Worm (Caenorhabditis elegans) whole organism, L2 larva: Measurements from ENCODE around the gene hda-1.

Experiments used
- C34F6.9 ChIP-seq: fragments of 150-350 bp; optimal IDR thresholded peaks from 2 replicates; lab custom pipeline; 2014; ENCODE audit warnings: missing biosample characterization, missing genetic modification characterization
- Y55F3AM.14 ChIP-seq: fragments of 200-800 bp; sonication (Bioruptor generic); optimal IDR thresholded peaks from 2 replicates; lab custom pipeline; 2018; ENCODE audit warnings: mild to moderate bottlenecking, missing genetic modification characterization, missing compliant biosample characterization
- ZK546.5 ChIP-seq: sonication (generic microtip); optimal IDR thresholded peaks from 2 replicates; lab custom pipeline; 2017; ENCODE audit warnings: missing biosample characterization, missing genetic modification characterization
- alr-1 ChIP-seq: fragments of 150-350 bp; optimal IDR thresholded peaks from 2 replicates; lab custom pipeline; 2014; ENCODE audit warnings: missing biosample characterization, missing genetic modification characterization
- ama-1 ChIP-seq: fragments of 150-350 bp; optimal IDR thresholded peaks from 2 replicates; lab custom pipeline; 2018; ENCODE audit warnings: inconsistent platforms
- ceh-16 ChIP-seq: fragments of 150-350 bp; optimal IDR thresholded peaks from 2 replicates; lab custom pipeline; 2014; ENCODE audit warnings: missing biosample characterization, missing genetic modification characterization
- ceh-82 ChIP-seq: fragments of 150-350 bp; optimal IDR thresholded peaks from 2 replicates; lab custom pipeline; 2014; ENCODE audit warnings: missing biosample characterization, missing genetic modification characterization
- crh-2 ChIP-seq: sonication (generic microtip); optimal IDR thresholded peaks from 2 replicates; lab custom pipeline; 2017; ENCODE audit warnings: missing biosample characterization, missing genetic modification characterization
- dmd-4 ChIP-seq: sonication (generic microtip); optimal IDR thresholded peaks from 2 replicates; lab custom pipeline; 2017; ENCODE audit warnings: missing biosample characterization, missing genetic modification characterization
- egl-27 ChIP-seq: sonication (generic microtip); optimal IDR thresholded peaks from 3 replicates; lab custom pipeline; 2017; ENCODE audit warnings: missing biosample characterization, missing genetic modification reagents, missing genetic modification characterization
- elt-3 ChIP-seq: sonication (generic microtip); optimal IDR thresholded peaks from 2 replicates; lab custom pipeline; 2017; ENCODE audit warnings: missing biosample characterization, missing genetic modification characterization
- fos-1 ChIP-seq: fragments of 150-350 bp; optimal IDR thresholded peaks from 2 replicates; lab custom pipeline; 2014; ENCODE audit warnings: missing biosample characterization, missing genetic modification characterization
- lin-13 ChIP-seq: fragments of 150-350 bp; optimal IDR thresholded peaks from 2 replicates; lab custom pipeline; 2014; ENCODE audit warnings: missing biosample characterization, missing genetic modification reagents, missing genetic modification characterization
- lin-39 ChIP-seq: fragments of 150-350 bp; optimal IDR thresholded peaks from 2 replicates; lab custom pipeline; 2014; ENCODE audit warnings: missing biosample characterization, missing genetic modification reagents, missing genetic modification characterization
- lsy-2 ChIP-seq, 2 experiments: fragments of 150-350 bp in 1 of 2; sonication (generic microtip) in 1 of 2; optimal IDR thresholded peaks; 2 replicates each; lab custom pipeline; 2014 to 2017; ENCODE audit warnings: missing biosample characterization in 2 of 2, missing genetic modification characterization in 2 of 2
- mab-5 ChIP-seq: fragments of 150-350 bp; optimal IDR thresholded peaks from 2 replicates; lab custom pipeline; 2014; ENCODE audit warnings: missing biosample characterization, missing genetic modification characterization
- mdl-1 ChIP-seq, 2 experiments: fragments of 150-350 bp in 1 of 2; sonication (generic microtip) in 1 of 2; optimal IDR thresholded peaks; 2 replicates each; lab custom pipeline; 2017; ENCODE audit warnings: missing biosample characterization in 2 of 2, missing genetic modification characterization in 2 of 2
- nhr-10 ChIP-seq: sonication (generic microtip); optimal IDR thresholded peaks from 2 replicates; lab custom pipeline; 2017; ENCODE audit warnings: missing biosample characterization, missing genetic modification characterization
- nhr-129 ChIP-seq: fragments of 150-350 bp; optimal IDR thresholded peaks from 2 replicates; lab custom pipeline; 2014; ENCODE audit warnings: missing biosample characterization, missing genetic modification characterization
- nhr-21 ChIP-seq: fragments of 150-350 bp; optimal IDR thresholded peaks from 2 replicates; lab custom pipeline; 2014; ENCODE audit warnings: missing biosample characterization, missing genetic modification characterization
- nhr-23 ChIP-seq: fragments of 150-350 bp; optimal IDR thresholded peaks from 2 replicates; lab custom pipeline; 2014; ENCODE audit warnings: missing biosample characterization, missing genetic modification reagents, missing genetic modification characterization
- nhr-237 ChIP-seq: fragments of 150-350 bp; optimal IDR thresholded peaks from 2 replicates; lab custom pipeline; 2014; ENCODE audit warnings: missing biosample characterization, missing genetic modification characterization
- nhr-77 ChIP-seq: fragments of 150-350 bp; optimal IDR thresholded peaks from 2 replicates; lab custom pipeline; 2014; ENCODE audit warnings: missing biosample characterization, missing genetic modification characterization
- peb-1 ChIP-seq: fragments of 150-350 bp; optimal IDR thresholded peaks from 2 replicates; lab custom pipeline; 2014; ENCODE audit warnings: missing biosample characterization, missing genetic modification characterization
- sem-4 ChIP-seq: fragments of 150-350 bp; optimal IDR thresholded peaks from 2 replicates; lab custom pipeline; 2014; ENCODE audit warnings: missing biosample characterization, missing genetic modification reagents, missing genetic modification characterization
- skn-1 ChIP-seq: sonication (generic microtip); optimal IDR thresholded peaks from 2 replicates; lab custom pipeline; 2017; ENCODE audit warnings: missing biosample characterization, missing genetic modification characterization
- sma-3 ChIP-seq: sonication (generic microtip); optimal IDR thresholded peaks from 2 replicates; lab custom pipeline; 2016; ENCODE audit warnings: missing genetic modification reagents, missing genetic modification characterization, missing compliant biosample characterization
- sma-9 ChIP-seq, 2 experiments: fragments of 150-350 bp in 1 of 2; sonication (generic microtip) in 1 of 2; optimal IDR thresholded peaks; 2 replicates each; lab custom pipeline; 2014 to 2016; ENCODE audit warnings: missing genetic modification characterization in 2 of 2, mild to moderate bottlenecking in 1 of 2, missing biosample characterization in 1 of 2, missing compliant biosample characterization in 1 of 2, missing genetic modification reagents in 1 of 2, moderate library complexity in 1 of 2
- unc-39 ChIP-seq: fragments of 150-350 bp; optimal IDR thresholded peaks from 2 replicates; lab custom pipeline; 2014; ENCODE audit warnings: missing biosample characterization, missing genetic modification characterization
- unc-62 ChIP-seq: fragments of 150-350 bp; optimal IDR thresholded peaks from 2 replicates; lab custom pipeline; 2014; ENCODE audit warnings: missing biosample characterization, missing genetic modification reagents, missing genetic modification characterization
- zag-1 ChIP-seq: fragments of 150-350 bp; optimal IDR thresholded peaks from 2 replicates; lab custom pipeline; 2014; ENCODE audit warnings: missing biosample characterization, missing genetic modification characterization
- ztf-1 ChIP-seq: fragments of 200-800 bp; sonication (Bioruptor generic); conservative IDR thresholded peaks from 2 replicates; pipeline ENCODE4 v1.3.6; 2022; ENCODE audit warnings: missing genetic modification characterization, missing compliant biosample characterization
- ztf-11 ChIP-seq: sonication (generic microtip); optimal IDR thresholded peaks from 2 replicates; lab custom pipeline; 2017; ENCODE audit warnings: missing biosample characterization, missing genetic modification characterization

The hda-1 gene

ce11 chrV:14525089-14525488 is at the start of gene hda-1:
TSS of gene hda-1 (plus strand) at chrV:14525389.
- TF ChIP-seq mab-5 (tag; lab: Kevin White, UChicago), result no peak
- TF ChIP-seq ceh-82 (tag; lab: Kevin White, UChicago), result no peak
- no peak for TF ChIP-seq lsy-2 (tag; optimal IDR thresholded peaks at IDR 0.05; lab: Kevin White, UChicago)
- TF ChIP-seq dmd-4 (tag; lab: Kevin White, UChicago), result no peak

- TF ChIP-seq crh-2 (tag; lab: Kevin White, UChicago) (peak; percentile 35), ceh-82 (tag; lab: Kevin White, UChicago) (no peak)
Observed at ce11 chrV:14476680-14477079, 48.5 kb upstream of the hda-1 start, which contains the start of gene clec-54. TSS of gene clec-54 (plus strand) at chrV:14476903.

ce11 chrV:14478979-14479378 is 46.2 kb upstream of the hda-1 start, which contains the start of gene clec-55:
TSS of gene clec-55 (plus strand) at chrV:14479279.
- TF ChIP-seq ztf-1 (GFP tag; lab: Robert Waterston, UW) (no peak), peb-1 (tag; lab: Kevin White, UChicago) (no peak)

ce11 chrV:14480533-14480932 is 44.7 kb upstream of the hda-1 start:
- TF ChIP-seq nhr-237 (tag; lab: Kevin White, UChicago), result no peak
- no peak for TF ChIP-seq zag-1 (tag; lab: Kevin White, UChicago)
- no peak for TF ChIP-seq unc-62 (GFP tag; lab: Kevin White, UChicago)
- no peak for TF ChIP-seq ztf-1 (GFP tag; lab: Robert Waterston, UW)
- TF ChIP-seq dmd-4 (tag; lab: Kevin White, UChicago), result no peak
- TF ChIP-seq elt-3 (tag; lab: Kevin White, UChicago), result no peak
- TF ChIP-seq nhr-77 (tag; lab: Kevin White, UChicago), result no peak
- TF ChIP-seq peb-1 (tag; lab: Kevin White, UChicago), result no peak
- no peak for TF ChIP-seq lin-13 (GFP tag; lab: Kevin White, UChicago)
- TF ChIP-seq ama-1 (lab: Kevin White, UChicago), result no peak
- TF ChIP-seq C34F6.9 (tag; lab: Kevin White, UChicago), result no peak
- TF ChIP-seq mdl-1 (tag; optimal IDR thresholded peaks at IDR 0.05; lab: Kevin White, UChicago), result no peak

- TF ChIP-seq lin-39 (tag; lab: Kevin White, UChicago) (no peak), ceh-82 (tag; lab: Kevin White, UChicago) (no peak), C34F6.9 (tag; lab: Kevin White, UChicago) (no peak), ama-1 (lab: Kevin White, UChicago) (no peak), peb-1 (tag; lab: Kevin White, UChicago) (no peak), nhr-129 (tag; lab: Kevin White, UChicago) (no peak), sma-9 (GFP tag; optimal IDR thresholded peaks at IDR 0.05; lab: Kevin White, UChicago) (no peak), sma-9 (tag; optimal IDR thresholded peaks at IDR 0.05; lab: Kevin White, UChicago) (no peak), egl-27 (tag; lab: Kevin White, UChicago) (no peak), nhr-10 (tag; lab: Kevin White, UChicago) (no peak), elt-3 (tag; lab: Kevin White, UChicago) (no peak), nhr-21 (tag; lab: Kevin White, UChicago) (no peak), alr-1 (no peak), skn-1 (tag; lab: Kevin White, UChicago) (no peak), sem-4 (tag; lab: Kevin White, UChicago) (no peak), nhr-23 (tag; lab: Kevin White, UChicago) (no peak), Y55F3AM.14 (GFP tag; lab: Kevin White, UChicago) (no peak), ztf-11 (tag; lab: Kevin White, UChicago) (no peak), ztf-1 (GFP tag; lab: Robert Waterston, UW) (no peak), ceh-16 (no peak), zag-1 (tag; lab: Kevin White, UChicago) (no peak)
Observed at ce11 chrV:14481401-14481800, 43.8 kb upstream of the hda-1 start, which contains the start of gene R02D5.7. TSS of gene R02D5.7 (minus strand) at chrV:14481501.

- TF ChIP-seq sma-3, result no peak
- no peak for TF ChIP-seq fos-1 (tag; lab: Kevin White, UChicago)
- TF ChIP-seq peb-1 (tag; lab: Kevin White, UChicago), result no peak
- no peak for TF ChIP-seq sem-4 (tag; lab: Kevin White, UChicago)
- TF ChIP-seq ZK546.5 (tag; lab: Kevin White, UChicago), result no peak
- TF ChIP-seq unc-39 (tag; lab: Kevin White, UChicago), result no peak
Observed at ce11 chrV:14481987-14482386, 43.2 kb upstream of the hda-1 start, which contains the start of gene R02D5.10. TSS of gene R02D5.10 (plus strand) at chrV:14482287.
